Worm (Caenorhabditis elegans): Measurements from ENCODE around the gene C34C12.1.

DNA sequence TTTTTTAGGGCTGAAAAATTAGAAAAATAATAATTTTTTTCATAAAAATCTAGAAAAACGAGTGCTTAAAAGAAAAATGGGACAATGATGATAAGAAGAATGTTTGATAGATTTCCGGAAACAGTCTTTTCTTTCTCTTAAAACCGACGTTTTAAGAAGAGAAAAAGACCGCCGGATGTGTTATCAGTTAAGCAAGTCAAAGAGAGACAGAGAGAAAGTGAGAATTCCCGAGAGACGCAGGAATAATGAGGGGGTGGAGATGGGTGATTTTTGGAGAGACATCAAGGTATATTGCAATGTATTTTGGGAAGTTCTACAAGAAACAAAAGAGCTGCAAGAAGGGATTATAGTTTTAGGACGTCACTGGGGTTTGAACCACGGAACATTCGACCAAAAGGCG is 21.4 kb downstream of the C34C12.1 start, which contains the start of gene C34C12.9:
- TF ChIP-seq hnd-1 (tag; optimal IDR thresholded peaks at IDR 0.05) (no peak), pes-1 (GFP tag; IDR thresholded peaks at IDR 0.05) (no peak), ama-1 (optimal IDR thresholded peaks at IDR 0.05) (no peak), scrt-1 (GFP tag; IDR thresholded peaks at IDR 0.05) (no peak), F13C5.2 (tag; optimal IDR thresholded peaks at IDR 0.05) (no peak), hmg-4 (GFP tag; optimal IDR thresholded peaks at IDR 0.05) (no peak), hmbx-1 (tag; optimal IDR thresholded peaks at IDR 0.05) (no peak), tbx-37 (GFP tag; conservative IDR thresholded peaks at IDR 0.05) (no peak)

Measured in whole organism, early embryonic.